Fruit fly (Drosophila melanogaster) whole organism, embryonic: ENCODE data around the gene CG43731.

Experiments
- CG10959 ChIP-seq: fragments of 200-800 bp; sonication (Bioruptor generic); IDR thresholded peaks from 2 replicates; pipeline ENCODE4 v1.3.6; 2022; ENCODE audit warnings: missing biosample characterization, missing genetic modification characterization
- CG13287 ChIP-seq: fragments of 200-800 bp; sonication (Bioruptor generic); IDR thresholded peaks from 2 replicates; pipeline ENCODE4 v1.3.6; 2022; ENCODE audit warnings: missing biosample characterization, missing genetic modification characterization; ENCODE audit not compliant: partially characterized antibody
- CG3838 ChIP-seq: fragments of 200-800 bp; sonication (Bioruptor generic); optimal IDR thresholded peaks from 3 replicates; lab custom pipeline; 2016; ENCODE audit warnings: missing biosample characterization, missing genetic modification characterization
- CG43689 ChIP-seq: fragments of 200-800 bp; sonication (Bioruptor generic); IDR thresholded peaks from 2 replicates; pipeline ENCODE4 v1.3.6; 2022; ENCODE audit warnings: missing biosample characterization, missing genetic modification characterization
- Meics ChIP-seq: fragments of 200-800 bp; sonication (Bioruptor generic); optimal IDR thresholded peaks from 2 replicates; lab custom pipeline; 2017; ENCODE audit warnings: missing biosample characterization, mild to moderate bottlenecking, missing genetic modification characterization
- en ChIP-seq: fragments of 200-800 bp; sonication (Bioruptor generic); optimal IDR thresholded peaks from 2 replicates; lab custom pipeline; 2016; ENCODE audit warnings: missing biosample characterization, missing genetic modification characterization
- sr ChIP-seq: fragments of 200-800 bp; sonication (Bioruptor generic); IDR thresholded peaks from 3 replicates; pipeline ENCODE4 v1.3.6; 2022; ENCODE audit warnings: missing biosample characterization, missing genetic modification characterization

DNA sequence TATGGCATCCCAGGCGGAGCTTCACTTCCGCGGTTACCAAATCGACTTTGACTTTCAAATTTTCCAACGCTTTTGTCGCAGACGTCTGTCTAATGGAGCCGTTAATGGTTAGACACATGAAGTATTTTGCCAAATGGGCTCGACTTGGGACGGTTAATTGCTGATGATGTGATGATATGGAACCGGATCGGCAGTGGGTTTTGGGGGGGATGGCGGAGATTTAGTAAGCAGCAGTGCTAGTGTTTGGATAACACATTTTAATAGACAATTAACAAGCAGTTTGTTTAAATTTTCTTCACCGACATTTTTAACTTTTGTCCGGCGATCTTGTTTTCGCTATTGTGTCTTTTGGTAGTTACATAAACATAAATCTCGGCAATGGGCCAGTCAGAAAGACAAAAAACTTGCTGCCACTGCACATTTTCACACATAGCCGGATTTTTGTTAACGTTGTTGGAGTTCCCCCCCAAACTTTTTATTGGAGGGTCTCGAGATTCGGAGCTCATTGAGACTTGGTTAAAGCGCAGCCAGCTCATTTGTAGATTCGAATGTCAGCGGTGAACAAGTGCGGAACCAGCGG lies 7.9 kb downstream of the CG43731 start, which contains the start of gene amd:
- TF ChIP-seq Meics (GFP tag; lab: Kevin White, UChicago), result no peak
- TF ChIP-seq sr, result no peak
- TF ChIP-seq en (GFP tag; lab: Kevin White, UChicago), result no peak
- no peak for TF ChIP-seq CG43689 (GFP tag; lab: Robert Waterston, UW)
- no peak for TF ChIP-seq CG3838 (GFP tag; lab: Kevin White, UChicago)
- TF ChIP-seq CG13287, result no peak
- TF ChIP-seq CG10959, result no peak
